Worm (Caenorhabditis elegans) whole organism, L1 larva: ENCODE measurements around the gene F53A9.7.

Source experiments
- C34B4.2 ChIP-seq: sonication (generic microtip); optimal IDR thresholded peaks from 2 replicates; lab custom pipeline; 2017; ENCODE audit warnings: mild to moderate bottlenecking, missing genetic modification characterization, missing compliant biosample characterization
- alr-1 ChIP-seq: fragments of 200-800 bp; sonication (Bioruptor generic); optimal IDR thresholded peaks from 2 replicates; lab custom pipeline; 2018; ENCODE audit warnings: borderline replicate concordance, mild to moderate bottlenecking, missing genetic modification characterization, missing compliant biosample characterization
- ama-1 ChIP-seq: fragments of 150-350 bp; optimal IDR thresholded peaks from 2 replicates; lab custom pipeline; 2014
- ceh-8 ChIP-seq: fragments of 200-800 bp; sonication (Bioruptor generic); optimal IDR thresholded peaks from 2 replicates; lab custom pipeline; 2018; ENCODE audit warnings: mild to moderate bottlenecking, missing genetic modification characterization, moderate library complexity, missing compliant biosample characterization
- ceh-88 ChIP-seq: fragments of 200-800 bp; sonication (Bioruptor generic); IDR thresholded peaks from 2 replicates; pipeline ENCODE4 v1.3.6; 2022; ENCODE audit warnings: missing genetic modification characterization, missing compliant biosample characterization
- ceh-90 ChIP-seq: sonication (generic microtip); optimal IDR thresholded peaks from 2 replicates; lab custom pipeline; 2016; ENCODE audit warnings: missing genetic modification characterization, missing compliant biosample characterization
- ces-1 ChIP-seq: fragments of 150-350 bp; optimal IDR thresholded peaks from 2 replicates; lab custom pipeline; 2014; ENCODE audit warnings: missing biosample characterization, missing genetic modification reagents, missing genetic modification characterization
- efl-1 ChIP-seq, 4 experiments: fragments of 150-350 bp; optimal IDR thresholded peaks in 3 of 4; peaks in 1 of 4; 1 replicate in 1 of 4; 2 replicates in 3 of 4; lab custom pipeline; 2014; ENCODE audit warnings: missing biosample characterization in 2 of 4, missing genetic modification characterization in 2 of 4, missing genetic modification reagents in 2 of 4
- egl-13 ChIP-seq: sonication (generic microtip); optimal IDR thresholded peaks from 2 replicates; lab custom pipeline; 2016; ENCODE audit warnings: missing genotype, missing genetic modification reagents, missing genetic modification characterization, missing compliant biosample characterization
- elt-2 ChIP-seq: sonication (generic microtip); optimal IDR thresholded peaks from 2 replicates; lab custom pipeline; 2016; ENCODE audit warnings: missing genetic modification characterization, mild to moderate bottlenecking, inconsistent platforms, missing compliant biosample characterization, missing genetic modification reagents
- ets-5 ChIP-seq: fragments of 200-800 bp; sonication (Bioruptor generic); IDR thresholded peaks from 2 replicates; pipeline ENCODE4 v1.3.6; 2022; ENCODE audit warnings: missing genetic modification characterization, missing compliant biosample characterization
- fkh-10 ChIP-seq: sonication (generic microtip); optimal IDR thresholded peaks from 2 replicates; lab custom pipeline; 2017; ENCODE audit warnings: missing biosample characterization, missing genetic modification reagents, missing genetic modification characterization
- fkh-8 ChIP-seq: sonication (generic microtip); optimal IDR thresholded peaks from 2 replicates; lab custom pipeline; 2016; ENCODE audit warnings: mild to moderate bottlenecking, missing genetic modification characterization, missing compliant biosample characterization
- jun-1 ChIP-seq: fragments of 150-350 bp; optimal IDR thresholded peaks from 2 replicates; lab custom pipeline; 2014; ENCODE audit warnings: missing biosample characterization, missing genetic modification reagents, missing genetic modification characterization
- lin-14 ChIP-seq: fragments of 200-800 bp; sonication (Bioruptor generic); optimal IDR thresholded peaks from 2 replicates; lab custom pipeline; 2018; ENCODE audit warnings: mild to moderate bottlenecking, missing genetic modification characterization, moderate library complexity, missing compliant biosample characterization
- lin-15B ChIP-seq: fragments of 150-350 bp; sonication (generic microtip); optimal IDR thresholded peaks from 3 replicates; lab custom pipeline; 2014; ENCODE audit warnings: missing biosample characterization, missing genetic modification characterization
- lin-35 ChIP-seq, 2 experiments: fragments of 150-350 bp; optimal IDR thresholded peaks; 2 replicates each; lab custom pipeline; 2014; ENCODE audit warnings: missing biosample characterization in 2 of 2, missing genetic modification characterization in 2 of 2, missing genetic modification reagents in 2 of 2
- lir-3 ChIP-seq: sonication (generic microtip); optimal IDR thresholded peaks from 2 replicates; lab custom pipeline; 2016; ENCODE audit warnings: mild to moderate bottlenecking, missing genetic modification characterization, moderate library complexity, missing compliant biosample characterization; ENCODE audit not compliant: poor library complexity
- mab-9 ChIP-seq: fragments of 200-800 bp; sonication (Bioruptor generic); IDR thresholded peaks from 2 replicates; pipeline ENCODE4 v1.3.6; 2022; ENCODE audit warnings: missing genetic modification reagents, missing genetic modification characterization, missing compliant biosample characterization
- mdl-1 ChIP-seq, 2 experiments: fragments of 150-350 bp; optimal IDR thresholded peaks; 2 replicates each; lab custom pipeline; 2014 to 2017; ENCODE audit warnings: missing biosample characterization in 2 of 2, missing genetic modification characterization in 2 of 2, inconsistent platforms in 1 of 2
- mef-2 ChIP-seq: fragments of 150-350 bp; optimal IDR thresholded peaks from 2 replicates; lab custom pipeline; 2014; ENCODE audit warnings: missing biosample characterization, missing genetic modification characterization
- nhr-20 ChIP-seq: sonication (generic microtip); optimal IDR thresholded peaks from 2 replicates; lab custom pipeline; 2016; ENCODE audit warnings: mild to moderate bottlenecking, missing genetic modification characterization, missing compliant biosample characterization
- nhr-90 ChIP-seq: sonication (generic microtip); optimal IDR thresholded peaks from 2 replicates; lab custom pipeline; 2016; ENCODE audit warnings: mild to moderate bottlenecking, missing genetic modification characterization, missing compliant biosample characterization; ENCODE audit not compliant: poor library complexity
- rnt-1 ChIP-seq: sonication (generic microtip); optimal IDR thresholded peaks from 2 replicates; lab custom pipeline; 2016; ENCODE audit warnings: mild to moderate bottlenecking, missing genetic modification characterization, moderate library complexity, missing compliant biosample characterization
- skn-1 ChIP-seq: fragments of 150-350 bp; optimal IDR thresholded peaks from 2 replicates; lab custom pipeline; 2014; ENCODE audit warnings: missing biosample characterization, missing genetic modification characterization
- snpc-4 ChIP-seq: fragments of 150-350 bp; optimal IDR thresholded peaks from 2 replicates; lab custom pipeline; 2014; ENCODE audit warnings: missing biosample characterization, missing genetic modification characterization
- sup-37 ChIP-seq: fragments of 200-800 bp; sonication (Bioruptor generic); optimal IDR thresholded peaks from 2 replicates; lab custom pipeline; 2018; ENCODE audit warnings: mild to moderate bottlenecking, missing genetic modification characterization, missing compliant biosample characterization
- tbx-2 ChIP-seq: sonication (generic microtip); optimal IDR thresholded peaks from 2 replicates; lab custom pipeline; 2016; ENCODE audit warnings: missing genetic modification characterization, missing compliant biosample characterization
- unc-130 ChIP-seq: fragments of 150-350 bp; optimal IDR thresholded peaks from 2 replicates; lab custom pipeline; 2017; ENCODE audit warnings: missing biosample characterization, missing genetic modification characterization, inconsistent platforms
- unc-86 ChIP-seq: sonication (generic microtip); optimal IDR thresholded peaks from 2 replicates; lab custom pipeline; 2016; ENCODE audit warnings: missing genetic modification characterization, missing compliant biosample characterization
- unc-98 ChIP-seq: fragments of 200-800 bp; sonication (Bioruptor generic); IDR thresholded peaks from 2 replicates; pipeline ENCODE4 v1.3.6; 2022; ENCODE audit warnings: missing genetic modification characterization, missing compliant biosample characterization
- vab-15 ChIP-seq: sonication (generic microtip); optimal IDR thresholded peaks from 2 replicates; lab custom pipeline; 2017; ENCODE audit warnings: missing genotype, mild to moderate bottlenecking, missing genetic modification characterization, missing compliant biosample characterization
- ztf-11 ChIP-seq, 2 experiments: sonication (generic microtip); optimal IDR thresholded peaks; 2 replicates each; lab custom pipeline; 2016 to 2017; ENCODE audit warnings: missing genetic modification characterization in 2 of 2, missing biosample characterization in 1 of 2, missing compliant biosample characterization in 1 of 2

The F53A9.7 gene

ce11 chrX:8714845-8715244 is 1.9 kb downstream of the F53A9.7 start:
- TF ChIP-seq C34B4.2 (tag; lab: Kevin White, UChicago) (no peak), ztf-11 (tag; optimal IDR thresholded peaks at IDR 0.05; lab: Kevin White, UChicago) (no peak), jun-1 (tag; lab: Kevin White, UChicago) (no peak), skn-1 (tag; lab: Kevin White, UChicago) (no peak), lin-14 (GFP tag; lab: Kevin White, UChicago) (no peak), ceh-90 (tag; lab: Kevin White, UChicago) (no peak), lin-15B (tag; lab: Kevin White, UChicago) (no peak), ets-5 (GFP tag; lab: Robert Waterston, UW) (no peak), fkh-10 (GFP tag; lab: Kevin White, UChicago) (no peak)

- peak; percentile 64 for TF ChIP-seq elt-2 (tag; lab: Kevin White, UChicago)
- TF ChIP-seq efl-1 (optimal IDR thresholded peaks at IDR 0.05; lab: Kevin White, UChicago) = no peak
- TF ChIP-seq efl-1 (GFP tag; optimal IDR thresholded peaks at IDR 0.05 in 1 of 2; lab: Kevin White, UChicago) = peak in 1 of 2 experiments; percentile 74
- no peak for TF ChIP-seq lir-3 (tag; lab: Kevin White, UChicago)
- no peak for TF ChIP-seq unc-98 (GFP tag; lab: Robert Waterston, UW)
These were observed 2.9 kb downstream of the F53A9.7 start, which contains the start of gene F53A9.6 for ce11 chrX:8713754-8714295. Gene F53A9.6, minus strand, starts transcription at chrX:8713804.

- TF ChIP-seq vab-15 (tag; lab: Kevin White, UChicago) (no peak), lir-3 (tag; lab: Kevin White, UChicago) (no peak), unc-130 (no peak), mef-2 (tag; lab: Kevin White, UChicago) (no peak), elt-2 (tag; lab: Kevin White, UChicago) (peak; percentile 81), ceh-8 (GFP tag; lab: Kevin White, UChicago) (no peak), fkh-8 (no peak), alr-1 (tag; lab: Kevin White, UChicago) (no peak), jun-1 (tag; lab: Kevin White, UChicago) (no peak), nhr-20 (tag; lab: Kevin White, UChicago) (peak; percentile 31), fkh-10 (GFP tag; lab: Kevin White, UChicago) (no peak), lin-35 (GFP tag; optimal IDR thresholded peaks at IDR 0.05; lab: Kevin White, UChicago) (peak in 1 of 2 experiments; percentile 39)
These were observed 4.1 kb downstream of the F53A9.7 start for ce11 chrX:8712662-8713061.

- TF ChIP-seq sup-37 (GFP tag; lab: Kevin White, UChicago) (no peak), fkh-10 (GFP tag; lab: Kevin White, UChicago) (no peak), ztf-11 (tag; optimal IDR thresholded peaks at IDR 0.05; lab: Kevin White, UChicago) (no peak), skn-1 (tag; lab: Kevin White, UChicago) (no peak), nhr-90 (tag; lab: Kevin White, UChicago) (no peak), ceh-88 (no peak), C34B4.2 (tag; lab: Kevin White, UChicago) (no peak), egl-13 (tag; lab: Kevin White, UChicago) (no peak), ama-1 (no peak), tbx-2 (tag; lab: Kevin White, UChicago) (no peak), elt-2 (tag; lab: Kevin White, UChicago) (no peak), snpc-4 (no peak), unc-86 (tag; lab: Kevin White, UChicago) (no peak), mab-9 (GFP tag; lab: Robert Waterston, UW) (no peak), ces-1 (GFP tag; lab: Kevin White, UChicago) (no peak), rnt-1 (tag; lab: Kevin White, UChicago) (no peak), mdl-1 (tag; optimal IDR thresholded peaks at IDR 0.05; lab: Kevin White, UChicago) (no peak)
- TF ChIP-seq, all 84 proteins: peak for 0
These were observed 5.5 kb downstream of the F53A9.7 start, which contains the start of gene F53A9.1 for ce11 chrX:8711141-8711645. Gene F53A9.1, plus strand, starts transcription at chrX:8711595.
